Worm (Caenorhabditis elegans): ENCODE measurements around the gene nhr-263.

DNA sequence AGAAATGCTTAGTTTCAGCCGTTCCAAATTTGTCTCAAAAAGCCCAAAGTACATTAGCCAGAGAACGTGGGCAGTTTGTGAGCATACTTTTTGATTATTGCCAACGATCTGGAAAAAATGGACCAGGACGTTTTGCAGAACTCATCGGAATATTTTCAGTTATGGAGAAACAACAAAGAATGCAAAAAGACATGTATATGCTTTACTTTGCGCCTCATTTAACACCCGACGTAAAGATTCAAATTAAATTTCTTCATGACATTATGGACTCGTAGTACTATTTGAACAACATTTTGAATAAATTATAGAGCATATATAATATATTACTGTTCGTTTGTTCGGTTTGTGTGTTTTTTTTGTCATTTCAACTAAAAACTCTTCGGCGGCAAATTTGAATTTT is 1.7 kb upstream of the nhr-263 start, which contains the start of gene srh-244:
- TF ChIP-seq mdt-29 (GFP tag; IDR thresholded peaks at IDR 0.05) (no peak), nhr-237 (tag; optimal IDR thresholded peaks at IDR 0.05) (no peak), ztf-7 (tag; optimal IDR thresholded peaks at IDR 0.05) (no peak), T20F7.1 (GFP tag; optimal IDR thresholded peaks at IDR 0.05) (no peak), ces-1 (GFP tag; optimal IDR thresholded peaks at IDR 0.05) (no peak), mep-1 (tag; optimal IDR thresholded peaks at IDR 0.05) (no peak), rbr-2 (tag; optimal IDR thresholded peaks at IDR 0.05) (no peak)
